Worm (Caenorhabditis elegans): ENCODE data around the gene C13C4.7.

The C13C4.7 gene

ce11 chrV:12161157-12161556, 40.9 kb upstream of the C13C4.7 start:
- TF ChIP-seq ztf-28 (GFP tag; IDR thresholded peaks at IDR 0.05) (no peak), F33H1.4 (GFP tag; IDR thresholded peaks at IDR 0.05) (no peak), dox-1 (GFP tag; IDR thresholded peaks at IDR 0.05) (no peak), bed-2 (GFP tag; IDR thresholded peaks at IDR 0.05) (no peak), B0035.1 (tag; optimal IDR thresholded peaks at IDR 0.05) (no peak), ceh-27 (GFP tag; optimal IDR thresholded peaks at IDR 0.05) (no peak), B0261.1 (tag; optimal IDR thresholded peaks at IDR 0.05) (no peak), nhr-90 (tag; optimal IDR thresholded peaks at IDR 0.05) (no peak), cebp-1 (GFP tag; IDR thresholded peaks at IDR 0.05) (no peak), cebp-1 (tag; optimal IDR thresholded peaks at IDR 0.05) (no peak), ceh-100 (GFP tag; IDR thresholded peaks at IDR 0.05) (no peak)

ce11 chrV:12159975-12160374, 39.7 kb upstream of the C13C4.7 start:
- TF ChIP-seq dox-1 (GFP tag; IDR thresholded peaks at IDR 0.05) (no peak), rec-8 (tag; optimal IDR thresholded peaks at IDR 0.05) (no peak), ztf-18 (tag; optimal IDR thresholded peaks at IDR 0.05) (no peak), egrh-3 (GFP tag; IDR thresholded peaks at IDR 0.05) (no peak), Y56A3A.18 (GFP tag; IDR thresholded peaks at IDR 0.05) (no peak), hsf-1 (GFP tag; IDR thresholded peaks at IDR 0.05) (no peak), ztf-28 (GFP tag; IDR thresholded peaks at IDR 0.05) (no peak), gei-17 (GFP tag; optimal IDR thresholded peaks at IDR 0.05) (no peak), ets-4 (GFP tag; optimal IDR thresholded peaks at IDR 0.05) (no peak)

- TF ChIP-seq egrh-3 (GFP tag; IDR thresholded peaks at IDR 0.05) (0 out of 2 replicates have a peak, but pooled peaks have one; percentile 21), F39B2.1 (GFP tag; IDR thresholded peaks at IDR 0.05) (no peak), ztf-6 (GFP tag; IDR thresholded peaks at IDR 0.05) (0 out of 2 replicates have a peak, but pooled peaks have one; percentile 19)
These were observed 38.1 kb upstream of the C13C4.7 start for ce11 chrV:12158377-12158776.

DNA sequence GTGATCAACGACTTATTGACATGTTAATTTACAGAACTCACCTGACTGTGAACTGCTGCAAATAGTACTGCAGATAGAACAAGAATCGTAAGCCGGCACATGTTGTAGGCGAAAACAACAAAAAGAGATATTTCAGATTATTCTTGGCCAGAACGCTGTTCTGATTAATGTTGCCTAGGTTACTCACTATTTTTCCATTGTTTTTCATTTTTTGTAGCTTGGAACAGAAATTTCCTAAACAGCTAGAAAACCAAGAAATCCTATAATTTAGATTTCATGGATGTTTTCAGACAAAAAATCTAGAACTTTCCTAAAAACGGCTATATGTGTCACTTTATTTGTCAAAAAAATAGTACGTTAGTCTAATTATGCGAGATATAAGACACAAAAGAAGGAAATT, 34.3 kb upstream of the C13C4.7 start, which contains the start of gene C27A7.9:
C27A7.9 (minus strand) TSS at position 101 of the 400 bp plus-strand sequence.
- no peak for TF ChIP-seq tlf-1 (GFP tag; optimal IDR thresholded peaks at IDR 0.05)
- no peak for TF ChIP-seq atf-7 (tag; optimal IDR thresholded peaks at IDR 0.05)
- no peak for TF ChIP-seq D2030.7 (GFP tag; IDR thresholded peaks at IDR 0.05)
- no peak for TF ChIP-seq K11D2.4 (GFP tag; IDR thresholded peaks at IDR 0.05)
- no peak for TF ChIP-seq Y56A3A.18 (GFP tag; IDR thresholded peaks at IDR 0.05)
- TF ChIP-seq F49E8.2 (tag; optimal IDR thresholded peaks at IDR 0.05; ENCODE audit: insufficient read depth): no peak
- no peak for TF ChIP-seq ztf-22 (GFP tag; optimal IDR thresholded peaks at IDR 0.05)
- no peak for TF ChIP-seq attf-5 (GFP tag; optimal IDR thresholded peaks at IDR 0.05)

DNA sequence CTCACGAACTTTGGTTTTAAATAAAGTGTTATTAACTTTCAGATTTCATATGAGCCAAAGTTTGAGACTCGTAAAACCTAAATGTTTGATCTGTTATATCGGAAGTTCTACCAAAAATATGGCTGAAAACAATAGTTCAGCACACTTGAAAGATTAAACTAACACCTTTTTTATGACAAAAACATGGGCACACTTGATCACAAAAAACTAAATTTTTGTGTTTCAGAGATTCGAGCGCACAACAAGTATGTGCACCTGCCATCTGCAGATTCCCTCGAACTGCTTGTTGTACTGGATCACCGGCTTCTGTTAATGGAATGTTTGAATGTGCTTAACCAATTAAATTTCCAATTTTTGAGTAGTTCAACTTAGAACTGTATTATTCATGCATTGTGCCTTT, 33.5 kb upstream of the C13C4.7 start:
- TF ChIP-seq snpc-1.3 (tag; optimal IDR thresholded peaks at IDR 0.05; ENCODE audit: insufficient read depth) (no peak), egrh-3 (GFP tag; IDR thresholded peaks at IDR 0.05) (no peak), Y56A3A.18 (GFP tag; IDR thresholded peaks at IDR 0.05) (no peak), K11D2.4 (GFP tag; IDR thresholded peaks at IDR 0.05) (no peak), nhr-90 (tag; optimal IDR thresholded peaks at IDR 0.05) (no peak), dpff-1 (tag; optimal IDR thresholded peaks at IDR 0.05) (no peak), F10E7.11 (tag; optimal IDR thresholded peaks at IDR 0.05) (no peak), nhr-179 (tag; optimal IDR thresholded peaks at IDR 0.05) (no peak), dox-1 (GFP tag; IDR thresholded peaks at IDR 0.05) (no peak), sea-2 (GFP tag; IDR thresholded peaks at IDR 0.05) (no peak)

Measured in whole organism, young adult.